Worm (Caenorhabditis elegans): ENCODE measurements around the gene rab-6.1.

The rab-6.1 gene

ce11 chrIII:8971255-8972020 lies 34.3 kb downstream of the rab-6.1 start, which contains the start of the genes eif-3.D and R08D7.4 (continued):
- no peak for TF ChIP-seq Y75B8A.6 (GFP tag; IDR thresholded peaks at IDR 0.05)
- TF ChIP-seq egl-43 (GFP tag; IDR thresholded peaks at IDR 0.05): no peak

- TF ChIP-seq rbr-2 (tag; optimal IDR thresholded peaks at IDR 0.05): no peak
- TF ChIP-seq dpl-1 (GFP tag; optimal IDR thresholded peaks at IDR 0.05): peak; percentile 29
- peak in 1 of 2 experiments; percentile 22 for TF ChIP-seq hif-1 (tag; optimal IDR thresholded peaks at IDR 0.05)
- TF ChIP-seq mes-2 (tag; optimal IDR thresholded peaks at IDR 0.05; ENCODE audit: poor library complexity, severe bottlenecking): peak; percentile 91
These were observed 38.1 kb downstream of the rab-6.1 start, which contains the start of the genes bud-13 and rpap-2 for ce11 chrIII:8967639-8968038. Gene bud-13 (minus strand): TSS chrIII:8967727. Gene rpap-2 (plus strand): TSS chrIII:8967967.

DNA sequence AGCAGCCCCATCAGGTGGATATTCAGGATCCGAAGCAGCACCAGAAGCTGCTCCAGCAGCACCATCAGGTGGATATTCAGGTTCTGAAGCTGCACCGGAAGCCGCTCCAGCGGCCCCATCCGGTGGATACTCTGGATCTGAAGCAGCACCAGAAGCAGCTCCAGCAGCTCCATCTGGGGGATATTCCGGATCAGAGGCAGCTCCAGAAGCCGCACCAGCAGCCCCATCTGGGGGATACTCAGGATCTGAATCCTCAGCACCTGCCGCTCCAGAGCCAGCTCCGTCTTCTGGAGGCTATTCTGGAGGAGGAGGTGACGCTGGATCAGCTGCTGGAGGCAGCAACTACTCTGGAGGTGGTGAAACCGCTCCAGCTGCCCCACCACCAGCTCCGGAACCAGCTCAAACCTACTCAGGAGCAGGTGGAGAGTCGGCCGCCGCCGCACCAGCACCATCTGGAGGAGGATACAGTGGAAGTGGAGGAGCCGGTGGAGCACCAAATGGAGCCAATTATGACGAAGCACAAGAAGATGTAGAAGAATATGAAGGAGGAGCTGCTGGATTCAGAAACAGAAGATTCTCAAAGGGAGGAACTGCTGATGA lies 41.0 kb downstream of the rab-6.1 start:
- TF ChIP-seq Y105C5A.15 (GFP tag; IDR thresholded peaks at IDR 0.05) (no peak), hif-1 (tag; optimal IDR thresholded peaks at IDR 0.05) (no peak), unc-62 (GFP tag; optimal IDR thresholded peaks at IDR 0.05 in 1 of 2) (peak in 1 of 2 experiments; percentile 15), unc-62 (tag; optimal IDR thresholded peaks at IDR 0.05) (no peak), pha-4 (GFP tag; IDR thresholded peaks at IDR 0.05) (peak; percentile 69; the same call in 1 of the 2 replicates), pha-4 (tag; optimal IDR thresholded peaks at IDR 0.05) (no peak), set-16 (GFP tag; IDR thresholded peaks at IDR 0.05) (peak; percentile 96)

DNA sequence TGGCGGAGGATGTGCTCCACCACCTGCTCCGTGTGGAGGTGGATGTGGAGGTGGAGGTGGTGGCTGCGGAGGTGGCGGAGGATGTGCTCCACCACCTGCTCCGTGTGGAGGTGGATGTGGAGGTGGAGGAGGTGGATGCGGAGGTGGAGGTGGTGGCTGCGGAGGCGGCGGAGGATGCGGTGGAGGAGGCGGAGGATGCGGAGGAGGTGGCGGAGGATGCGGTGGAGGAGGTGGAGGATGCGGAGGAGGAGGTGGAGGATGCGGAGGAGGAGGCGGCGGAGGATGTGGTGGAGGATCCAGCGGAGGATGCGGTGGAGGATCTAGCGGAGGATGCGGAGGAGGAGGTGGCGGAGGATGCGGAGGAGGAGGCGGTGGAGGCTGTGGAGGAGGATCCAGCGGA lies 43.3 kb downstream of the rab-6.1 start:
- peak; percentile 99 for TF ChIP-seq set-16 (GFP tag; IDR thresholded peaks at IDR 0.05)
- no peak for TF ChIP-seq zip-11 (GFP tag; IDR thresholded peaks at IDR 0.05)
- peak; percentile 98; the same call in 1 of the 2 replicates for TF ChIP-seq pha-4 (GFP tag; IDR thresholded peaks at IDR 0.05)
- no peak for TF ChIP-seq pha-4 (tag; optimal IDR thresholded peaks at IDR 0.05)
- TF ChIP-seq egl-43 (GFP tag; IDR thresholded peaks at IDR 0.05): 0 out of 2 replicates have a peak, but pooled peaks have one; percentile 16

ce11 chrIII:8961993-8962392 lies 43.8 kb downstream of the rab-6.1 start, which contains the start of gene grl-25:
Gene grl-25 (plus strand): TSS chrIII:8962293.
- TF ChIP-seq tag-97 (GFP tag; IDR thresholded peaks at IDR 0.05): no peak
- no peak for TF ChIP-seq lin-15B (tag; optimal IDR thresholded peaks at IDR 0.05)
- no peak for TF ChIP-seq unc-130 (GFP tag; optimal IDR thresholded peaks at IDR 0.05)
- no peak for TF ChIP-seq nhr-6 (tag; optimal IDR thresholded peaks at IDR 0.05)
- TF ChIP-seq daf-8 (GFP tag; IDR thresholded peaks at IDR 0.05): no peak
- TF ChIP-seq ceh-44 (GFP tag; IDR thresholded peaks at IDR 0.05): no peak
- TF ChIP-seq ceh-20 (GFP tag; IDR thresholded peaks at IDR 0.05): no peak
- no peak for TF ChIP-seq hlh-11 (tag; optimal IDR thresholded peaks at IDR 0.05)
- no peak for TF ChIP-seq set-16 (GFP tag; IDR thresholded peaks at IDR 0.05)
- TF ChIP-seq nhr-28 (tag; optimal IDR thresholded peaks at IDR 0.05): no peak
- no peak for TF ChIP-seq T26A8.4 (GFP tag; IDR thresholded peaks at IDR 0.05)
- no peak for TF ChIP-seq Y75B8A.6 (GFP tag; IDR thresholded peaks at IDR 0.05)
- TF ChIP-seq Y5F2A.4 (GFP tag; optimal IDR thresholded peaks at IDR 0.05): no peak
- no peak for TF ChIP-seq jun-1 (tag; optimal IDR thresholded peaks at IDR 0.05)
- no peak for TF ChIP-seq F44E2.7 (GFP tag; IDR thresholded peaks at IDR 0.05)
- no peak for TF ChIP-seq nhr-48 (tag; optimal IDR thresholded peaks at IDR 0.05)
- no peak for TF ChIP-seq rbr-2 (tag; optimal IDR thresholded peaks at IDR 0.05)

DNA sequence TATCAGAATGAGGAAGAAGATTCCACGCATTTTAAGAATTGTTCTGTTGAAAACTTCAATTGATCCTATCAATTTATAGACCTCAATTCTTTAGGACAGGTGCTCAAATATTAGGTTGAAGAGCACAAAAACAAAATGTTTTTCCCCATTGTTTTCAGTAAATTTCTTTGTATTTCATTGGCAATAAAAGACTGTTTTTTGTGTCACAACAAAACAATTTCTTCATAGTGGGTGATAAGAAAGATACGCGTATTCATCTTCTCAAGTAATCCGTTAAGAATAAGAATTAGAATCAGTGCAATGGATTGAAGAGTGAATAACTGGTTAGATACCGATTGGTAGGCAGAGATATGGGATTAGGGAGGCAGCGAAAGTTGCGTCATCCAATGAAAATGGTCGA lies 45.1 kb downstream of the rab-6.1 start, which contains the start of gene ZK643.6:
TSS of gene ZK643.6 (minus strand) at position 101 of the 400 bp plus-strand sequence.
- TF ChIP-seq hif-1 (tag; optimal IDR thresholded peaks at IDR 0.05) (no peak), lir-3 (tag; optimal IDR thresholded peaks at IDR 0.05) (no peak), lin-39 (tag; optimal IDR thresholded peaks at IDR 0.05) (no peak), nhr-237 (tag; optimal IDR thresholded peaks at IDR 0.05) (no peak), egl-27 (tag; optimal IDR thresholded peaks at IDR 0.05) (no peak), lin-1 (GFP tag; IDR thresholded peaks at IDR 0.05) (no peak), daf-12 (tag; optimal IDR thresholded peaks at IDR 0.05) (no peak), zip-11 (GFP tag; IDR thresholded peaks at IDR 0.05) (no peak), Y48G9A.11 (GFP tag; IDR thresholded peaks at IDR 0.05) (no peak), ztf-7 (tag; optimal IDR thresholded peaks at IDR 0.05) (no peak), ceh-44 (GFP tag; IDR thresholded peaks at IDR 0.05) (no peak), pha-4 (GFP tag; IDR thresholded peaks at IDR 0.05) (no peak), pha-4 (tag; optimal IDR thresholded peaks at IDR 0.05) (no peak), ceh-20 (GFP tag; IDR thresholded peaks at IDR 0.05) (no peak), lsy-2 (tag; optimal IDR thresholded peaks at IDR 0.05) (no peak), skn-1 (tag; optimal IDR thresholded peaks at IDR 0.05) (no peak), fos-1 (tag; optimal IDR thresholded peaks at IDR 0.05) (no peak), nhr-10 (tag; optimal IDR thresholded peaks at IDR 0.05) (no peak), zip-2 (tag; optimal IDR thresholded peaks at IDR 0.05) (no peak)

All from whole organism, L4 larva.